Worm (Caenorhabditis elegans): ENCODE data around the gene lonp-2.
A peak's percentile ranks its signal among the peaks of the same experiment; 100 is the strongest.

lonp-2 gene

ce11 chrIII:12133121-12133520, 25.5 kb downstream of the lonp-2 start:
- no peak for TF ChIP-seq nfya-1 (tag; optimal IDR thresholded peaks at IDR 0.05; ENCODE audit: insufficient read depth)
- TF ChIP-seq ceh-82 (tag; optimal IDR thresholded peaks at IDR 0.05): no peak
- no peak for TF ChIP-seq ZK546.5 (tag; optimal IDR thresholded peaks at IDR 0.05)
- no peak for TF ChIP-seq fkh-2 (tag; optimal IDR thresholded peaks at IDR 0.05)
- no peak for TF ChIP-seq ztf-11 (tag; optimal IDR thresholded peaks at IDR 0.05)
- TF ChIP-seq ceh-16 (tag; optimal IDR thresholded peaks at IDR 0.05): no peak
- no peak for TF ChIP-seq nhr-67 (tag; optimal IDR thresholded peaks at IDR 0.05)
- TF ChIP-seq elt-2 (tag; optimal IDR thresholded peaks at IDR 0.05): no peak
- TF ChIP-seq R02D3.7 (tag; optimal IDR thresholded peaks at IDR 0.05): no peak
- TF ChIP-seq lsy-12 (tag; optimal IDR thresholded peaks at IDR 0.05): no peak
- TF ChIP-seq lin-15B (tag; optimal IDR thresholded peaks at IDR 0.05): no peak

DNA sequence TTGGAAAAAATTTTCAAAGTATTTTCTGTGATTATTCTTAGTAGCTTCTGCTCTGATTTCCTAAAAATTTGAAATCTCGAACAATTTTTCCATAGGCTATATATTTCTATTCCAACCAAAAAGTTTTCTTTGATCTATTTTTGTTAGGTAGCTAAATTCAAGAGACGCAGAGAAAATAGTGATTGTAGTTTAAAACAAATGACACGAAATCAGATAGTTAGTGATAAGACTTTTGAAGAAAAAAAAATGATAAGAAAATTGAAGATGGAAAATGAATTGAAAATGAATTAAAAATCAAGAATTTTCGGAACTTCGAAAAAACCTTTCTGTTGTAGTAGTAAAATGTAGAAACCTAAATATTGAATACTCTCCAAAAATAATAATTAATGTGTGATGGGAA, 28.0 kb downstream of the lonp-2 start:
- TF ChIP-seq pha-4 (tag; optimal IDR thresholded peaks at IDR 0.05) (peak; percentile 36), ZK546.5 (tag; optimal IDR thresholded peaks at IDR 0.05) (no peak), mdl-1 (tag; optimal IDR thresholded peaks at IDR 0.05) (no peak), pqm-1 (tag; optimal IDR thresholded peaks at IDR 0.05) (peak; percentile 62), elt-2 (tag; optimal IDR thresholded peaks at IDR 0.05) (peak; percentile 72)

- TF ChIP-seq hmg-11 (tag; optimal IDR thresholded peaks at IDR 0.05) (no peak), pha-4 (tag; optimal IDR thresholded peaks at IDR 0.05) (no peak), lin-15B (tag; optimal IDR thresholded peaks at IDR 0.05) (no peak), fkh-2 (tag; optimal IDR thresholded peaks at IDR 0.05) (no peak), elt-3 (tag; optimal IDR thresholded peaks at IDR 0.05) (no peak)
Observed at ce11 chrIII:12137095-12137494, 29.5 kb downstream of the lonp-2 start.

ce11 chrIII:12137515-12137914, 29.9 kb downstream of the lonp-2 start:
- TF ChIP-seq nfya-1 (tag; optimal IDR thresholded peaks at IDR 0.05; ENCODE audit: insufficient read depth): peak; percentile 98
- no peak for TF ChIP-seq aly-2 (tag; optimal IDR thresholded peaks at IDR 0.05)

DNA sequence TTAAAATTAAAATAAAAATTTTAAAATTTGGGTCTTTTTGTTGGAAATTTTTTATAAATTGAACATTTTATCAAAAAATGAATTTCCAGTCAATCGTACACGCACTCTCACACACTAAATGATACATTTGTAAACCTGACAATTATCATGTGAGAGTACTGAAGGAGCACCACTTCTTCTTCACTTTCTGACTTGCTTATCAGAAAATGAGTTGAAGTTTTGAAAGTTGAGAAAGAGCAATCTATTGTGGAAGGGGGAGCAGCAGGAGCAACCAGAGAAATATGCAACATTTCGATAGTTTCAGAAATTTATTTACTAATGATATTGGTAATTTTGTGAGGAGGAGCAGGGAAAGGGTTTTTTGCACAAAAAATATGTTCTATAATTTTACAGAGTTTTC, 30.7 kb downstream of the lonp-2 start:
- TF ChIP-seq pha-4 (tag; optimal IDR thresholded peaks at IDR 0.05) (peak; percentile 32), pqm-1 (tag; optimal IDR thresholded peaks at IDR 0.05) (peak; percentile 22), egl-5 (tag; optimal IDR thresholded peaks at IDR 0.05) (no peak), elt-2 (tag; optimal IDR thresholded peaks at IDR 0.05) (peak; percentile 68)

DNA sequence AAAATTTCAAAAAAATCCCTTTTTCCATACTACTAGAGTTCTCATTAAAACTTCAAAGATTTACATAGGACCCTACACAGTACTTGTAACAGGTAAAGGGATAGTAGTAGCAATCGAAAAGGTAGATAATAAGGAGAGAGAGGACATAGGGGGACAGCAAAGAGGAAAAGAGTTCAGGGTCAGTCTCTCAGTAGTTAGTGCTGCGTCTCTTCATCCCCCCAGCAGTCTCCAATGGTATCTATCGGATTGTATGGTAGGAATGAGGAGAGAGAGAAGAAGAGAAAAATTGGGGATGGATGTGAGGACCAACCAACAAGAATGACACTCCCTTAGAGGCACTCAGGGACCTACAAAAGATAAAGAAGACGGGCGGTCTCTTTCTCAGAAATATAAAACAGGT, 31.9 kb downstream of the lonp-2 start:
- TF ChIP-seq hmg-11 (tag; optimal IDR thresholded peaks at IDR 0.05) (no peak), lin-15B (tag; optimal IDR thresholded peaks at IDR 0.05) (no peak), nhr-25 (tag; optimal IDR thresholded peaks at IDR 0.05) (peak; percentile 31), nhr-67 (tag; optimal IDR thresholded peaks at IDR 0.05) (no peak)

DNA sequence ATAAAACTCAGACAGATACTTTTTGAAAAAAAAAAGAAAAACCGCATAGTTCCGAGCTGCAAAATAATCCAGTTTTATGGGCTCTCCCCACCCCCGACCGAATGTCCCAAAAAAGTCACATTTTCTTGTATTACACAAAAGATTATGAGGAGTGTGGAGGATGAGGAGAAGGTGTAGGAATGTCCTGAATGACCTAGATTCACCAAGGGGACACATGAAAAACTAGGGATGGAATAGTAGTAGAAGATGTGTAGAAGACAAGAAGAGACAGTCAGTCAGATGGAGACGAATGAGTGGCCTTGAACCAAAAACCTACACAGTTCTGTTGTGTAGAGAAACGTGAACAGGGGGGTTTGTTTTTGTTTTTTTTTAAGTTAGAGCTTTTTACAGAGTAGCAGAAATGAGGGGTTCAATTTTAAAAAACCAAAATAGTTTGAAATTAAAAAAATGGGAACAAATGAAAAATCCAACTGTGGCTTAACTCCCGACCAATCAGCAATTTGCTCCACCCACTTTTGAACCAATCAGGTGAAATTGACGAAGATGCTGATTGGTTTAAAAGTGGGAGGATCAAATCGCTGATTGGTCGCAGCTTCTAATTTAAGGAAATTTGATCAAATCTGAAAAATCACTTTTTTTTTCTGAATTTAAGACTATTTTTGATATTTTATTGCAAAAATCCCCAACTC, 35.0 kb downstream of the lonp-2 start:
- TF ChIP-seq ceh-28 (tag; optimal IDR thresholded peaks at IDR 0.05) (no peak), nhr-23 (tag; optimal IDR thresholded peaks at IDR 0.05) (peak; percentile 83), fos-1 (tag; optimal IDR thresholded peaks at IDR 0.05) (no peak), fkh-10 (GFP tag; optimal IDR thresholded peaks at IDR 0.05) (no peak), fkh-2 (tag; optimal IDR thresholded peaks at IDR 0.05) (no peak), egl-5 (tag; optimal IDR thresholded peaks at IDR 0.05) (no peak), unc-39 (tag; optimal IDR thresholded peaks at IDR 0.05) (no peak), nhr-67 (tag; optimal IDR thresholded peaks at IDR 0.05) (no peak), tbx-2 (tag; optimal IDR thresholded peaks at IDR 0.05) (no peak), aly-2 (tag; optimal IDR thresholded peaks at IDR 0.05) (no peak), R02D3.7 (tag; optimal IDR thresholded peaks at IDR 0.05) (no peak), nfya-1 (tag; optimal IDR thresholded peaks at IDR 0.05; ENCODE audit: insufficient read depth) (peak; percentile 89)

- TF ChIP-seq aly-2 (tag; optimal IDR thresholded peaks at IDR 0.05) (no peak), egl-5 (tag; optimal IDR thresholded peaks at IDR 0.05) (no peak), unc-62 (GFP tag; optimal IDR thresholded peaks at IDR 0.05) (no peak), pha-4 (tag; optimal IDR thresholded peaks at IDR 0.05) (no peak), lsy-12 (tag; optimal IDR thresholded peaks at IDR 0.05) (no peak), eor-1 (tag; optimal IDR thresholded peaks at IDR 0.05) (no peak), pqm-1 (tag; optimal IDR thresholded peaks at IDR 0.05) (no peak), unc-39 (tag; optimal IDR thresholded peaks at IDR 0.05) (no peak), fkh-10 (GFP tag; optimal IDR thresholded peaks at IDR 0.05) (no peak), daf-12 (tag; optimal IDR thresholded peaks at IDR 0.05) (no peak), lin-39 (tag; optimal IDR thresholded peaks at IDR 0.05) (no peak), ZK546.5 (tag; optimal IDR thresholded peaks at IDR 0.05) (no peak)
Observed at ce11 chrIII:12143792-12144191, 36.2 kb downstream of the lonp-2 start.

All from whole organism, L3 larva.